Worm (Caenorhabditis elegans) whole organism, early embryonic: ENCODE results near the gene F15A4.10.

Source experiments
- B0310.2 ChIP-seq: sonication (generic microtip); optimal IDR thresholded peaks from 2 replicates; lab custom pipeline; 2016; ENCODE audit warnings: mild to moderate bottlenecking, missing genetic modification characterization, missing compliant biosample characterization
- F13C5.2 ChIP-seq: sonication (generic microtip); optimal IDR thresholded peaks from 2 replicates; lab custom pipeline; 2017; ENCODE audit warnings: mild to moderate bottlenecking, missing genetic modification characterization, inconsistent platforms, missing compliant biosample characterization
- aly-1 ChIP-seq: sonication (generic microtip); optimal IDR thresholded peaks from 2 replicates; lab custom pipeline; 2016; ENCODE audit warnings: missing genetic modification characterization, missing compliant biosample characterization
- ama-1 ChIP-seq: fragments of 150-350 bp; optimal IDR thresholded peaks from 2 replicates; lab custom pipeline; 2014
- ceh-13 ChIP-seq: fragments of 200-800 bp; sonication (Bioruptor generic); optimal IDR thresholded peaks from 2 replicates; lab custom pipeline; 2018; ENCODE audit warnings: mild to moderate bottlenecking, missing genetic modification characterization, missing compliant biosample characterization
- ceh-36 ChIP-seq: sonication (generic microtip); optimal IDR thresholded peaks from 2 replicates; lab custom pipeline; 2016; ENCODE audit warnings: missing genetic modification characterization, inconsistent platforms, missing compliant biosample characterization
- ets-7 ChIP-seq: sonication (generic microtip); optimal IDR thresholded peaks from 2 replicates; lab custom pipeline; 2016; ENCODE audit warnings: missing genotype, missing genetic modification characterization, missing compliant biosample characterization
- flt-1 ChIP-seq: fragments of 200-800 bp; sonication (Bioruptor generic); IDR thresholded peaks from 2 replicates; pipeline ENCODE4 v1.3.6; 2022; ENCODE audit warnings: missing genetic modification characterization, missing compliant biosample characterization
- hmbx-1 ChIP-seq: sonication (generic microtip); optimal IDR thresholded peaks from 2 replicates; lab custom pipeline; 2016; ENCODE audit warnings: mild to moderate bottlenecking, missing genetic modification characterization, missing compliant biosample characterization
- hmg-4 ChIP-seq: fragments of 200-800 bp; sonication (Bioruptor generic); optimal IDR thresholded peaks from 2 replicates; lab custom pipeline; 2018; ENCODE audit warnings: mild to moderate bottlenecking, missing genetic modification characterization, missing compliant biosample characterization
- hnd-1 ChIP-seq: sonication (generic microtip); optimal IDR thresholded peaks from 2 replicates; lab custom pipeline; 2016; ENCODE audit warnings: missing genetic modification characterization, missing compliant biosample characterization
- pes-1 ChIP-seq: fragments of 200-800 bp; sonication (Bioruptor generic); IDR thresholded peaks from 2 replicates; pipeline ENCODE4 v1.3.6; 2022; ENCODE audit warnings: missing genetic modification reagents, missing genetic modification characterization, missing compliant biosample characterization
- scrt-1 ChIP-seq: fragments of 200-800 bp; sonication (Bioruptor generic); IDR thresholded peaks from 2 replicates; pipeline ENCODE4 v1.3.6; 2022; ENCODE audit warnings: missing genetic modification characterization, missing compliant biosample characterization
- sea-1 ChIP-seq: fragments of 200-800 bp; sonication (Bioruptor generic); conservative IDR thresholded peaks from 2 replicates; pipeline ENCODE4 v1.3.6; 2022; ENCODE audit warnings: missing genetic modification characterization, missing compliant biosample characterization
- tbx-11 ChIP-seq: fragments of 200-800 bp; sonication (Bioruptor generic); IDR thresholded peaks from 2 replicates; pipeline ENCODE4 v1.3.6; 2022; ENCODE audit warnings: missing genetic modification characterization, missing compliant biosample characterization
- tbx-37 ChIP-seq: fragments of 200-800 bp; sonication (Bioruptor generic); conservative IDR thresholded peaks from 2 replicates; pipeline ENCODE4 v1.3.6; 2022; ENCODE audit warnings: missing genetic modification reagents, missing genetic modification characterization, missing compliant biosample characterization
- tra-4 ChIP-seq: sonication (generic microtip); optimal IDR thresholded peaks from 2 replicates; lab custom pipeline; 2017; ENCODE audit warnings: missing genetic modification characterization, missing compliant biosample characterization

F15A4.10 gene

DNA sequence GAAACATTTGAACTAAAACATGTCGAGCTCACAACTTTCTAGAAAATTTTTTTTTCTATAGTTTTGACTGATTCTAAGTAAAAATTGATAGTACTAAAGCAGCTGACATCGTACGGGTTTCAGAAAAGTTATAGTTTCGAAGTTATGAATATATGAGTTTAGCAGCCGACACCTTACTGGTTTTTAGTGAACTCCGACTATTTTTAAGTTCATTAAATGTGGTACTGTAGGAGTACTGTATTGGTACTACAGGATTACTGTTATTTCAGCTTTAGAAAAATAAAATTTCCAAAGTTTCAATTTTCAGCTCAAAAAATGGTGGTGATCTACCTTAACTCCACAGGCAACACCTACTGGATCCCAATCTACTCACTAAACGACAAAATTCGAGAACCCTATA, 19.4 kb downstream of the F15A4.10 start, which contains the start of gene sre-37:
Gene sre-37, plus strand, starts transcription at position 301 of the 400 bp plus-strand sequence.
- TF ChIP-seq sea-1 (GFP tag; lab: Robert Waterston, UW): no peak
- no peak for TF ChIP-seq tbx-37 (GFP tag; lab: Robert Waterston, UW)
- TF ChIP-seq F13C5.2 (tag; lab: Kevin White, UChicago): no peak
- TF ChIP-seq B0310.2 (tag; lab: Kevin White, UChicago): no peak
- no peak for TF ChIP-seq hmbx-1 (tag; lab: Kevin White, UChicago)
- no peak for TF ChIP-seq pes-1 (GFP tag; lab: Robert Waterston, UW)

ce11 chrII:12462244-12462643, 22.7 kb downstream of the F15A4.10 start, which contains the start of gene F15A4.2:
TSS of gene F15A4.2 (plus strand) at chrII:12462544.
- TF ChIP-seq flt-1 (no peak), ama-1 (lab: Kevin White, UChicago) (no peak), ceh-36 (tag; lab: Kevin White, UChicago) (no peak), aly-1 (tag; lab: Kevin White, UChicago) (no peak), ets-7 (no peak), hnd-1 (tag; lab: Kevin White, UChicago) (no peak), tbx-11 (no peak), hmbx-1 (tag; lab: Kevin White, UChicago) (no peak), sea-1 (GFP tag; lab: Robert Waterston, UW) (no peak), pes-1 (GFP tag; lab: Robert Waterston, UW) (no peak), B0310.2 (tag; lab: Kevin White, UChicago) (no peak)

ce11 chrII:12460602-12461453, 24.1 kb downstream of the F15A4.10 start, which contains the start of gene tag-280:
TSS of gene tag-280 (plus strand) at chrII:12460652.
- TF ChIP-seq tra-4 (tag; lab: Kevin White, UChicago) (no peak), ceh-13 (GFP tag; lab: Kevin White, UChicago) (no peak), pes-1 (GFP tag; lab: Robert Waterston, UW) (no peak), scrt-1 (GFP tag; lab: Robert Waterston, UW) (no peak), B0310.2 (tag; lab: Kevin White, UChicago) (no peak), ets-7 (no peak), hmbx-1 (tag; lab: Kevin White, UChicago) (no peak), hnd-1 (tag; lab: Kevin White, UChicago) (no peak), tbx-37 (GFP tag; lab: Robert Waterston, UW) (no peak), flt-1 (no peak), sea-1 (GFP tag; lab: Robert Waterston, UW) (no peak), ama-1 (lab: Kevin White, UChicago) (no peak), ceh-36 (tag; lab: Kevin White, UChicago) (no peak), hmg-4 (GFP tag; lab: Kevin White, UChicago) (no peak), tbx-11 (no peak)

- TF ChIP-seq hmg-4 (GFP tag; lab: Kevin White, UChicago): no peak
- TF ChIP-seq flt-1: peak; percentile 54; the same call in 1 of the 2 replicates
- TF ChIP-seq ets-7: no peak
These were observed 25.5 kb downstream of the F15A4.10 start, which contains the start of gene tag-281 for ce11 chrII:12459422-12459821. TSS of gene tag-281 (plus strand) at chrII:12459761.

DNA sequence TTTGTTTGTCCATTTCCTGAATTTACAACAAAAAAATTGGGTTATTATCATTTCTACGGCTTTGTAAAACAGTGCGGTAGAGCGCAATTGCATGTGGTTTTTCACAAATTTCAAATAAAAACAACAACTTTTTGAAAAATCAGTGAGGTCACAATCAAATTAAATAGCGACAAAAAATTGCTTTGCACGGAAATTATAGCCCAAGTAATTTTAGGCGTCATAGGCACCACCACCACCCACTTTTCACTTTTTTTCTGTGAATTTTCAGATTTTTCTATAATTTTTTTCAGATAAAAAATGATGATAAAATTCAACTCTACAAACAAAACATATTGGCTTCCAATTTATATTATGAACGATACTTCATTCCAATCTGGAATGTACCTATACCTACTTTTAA, 27.7 kb downstream of the F15A4.10 start, which contains the start of gene sre-38:
Gene sre-38, plus strand, starts transcription at position 301 of the 400 bp plus-strand sequence.
- TF ChIP-seq scrt-1 (GFP tag; lab: Robert Waterston, UW): no peak
- TF ChIP-seq flt-1: no peak
- TF ChIP-seq hmg-4 (GFP tag; lab: Kevin White, UChicago): no peak

DNA sequence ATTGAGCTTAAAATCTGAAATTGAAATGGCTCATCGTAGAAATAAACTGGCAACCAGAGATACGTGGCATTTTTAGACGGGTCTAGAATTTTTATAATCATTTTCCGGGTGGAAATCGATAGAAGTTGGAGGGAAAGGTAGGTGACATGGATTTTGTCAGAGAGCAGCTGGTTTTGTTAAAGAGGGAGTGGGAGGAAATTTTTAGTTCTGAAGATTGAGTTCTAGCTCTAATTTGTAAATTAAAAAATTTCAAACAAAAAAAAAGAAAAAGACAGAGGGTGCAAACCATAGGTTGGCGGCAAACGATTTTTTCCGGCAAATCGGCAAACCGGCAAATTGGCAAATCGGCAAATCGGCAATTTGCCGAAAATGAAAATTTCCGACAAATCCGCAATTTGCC, 28.3 kb downstream of the F15A4.10 start, which contains the start of gene sre-32:
Gene sre-32, minus strand, starts transcription at position 101 of the 400 bp plus-strand sequence.
- TF ChIP-seq pes-1 (GFP tag; lab: Robert Waterston, UW): no peak
- no peak for TF ChIP-seq tra-4 (tag; lab: Kevin White, UChicago)
- no peak for TF ChIP-seq flt-1
- TF ChIP-seq aly-1 (tag; lab: Kevin White, UChicago): no peak
- TF ChIP-seq hmbx-1 (tag; lab: Kevin White, UChicago): no peak
- TF ChIP-seq F13C5.2 (tag; lab: Kevin White, UChicago): no peak
- TF ChIP-seq ama-1 (lab: Kevin White, UChicago): no peak
- no peak for TF ChIP-seq sea-1 (GFP tag; lab: Robert Waterston, UW)
- no peak for TF ChIP-seq ets-7
- TF ChIP-seq ceh-36 (tag; lab: Kevin White, UChicago): no peak
- TF ChIP-seq scrt-1 (GFP tag; lab: Robert Waterston, UW): no peak

DNA sequence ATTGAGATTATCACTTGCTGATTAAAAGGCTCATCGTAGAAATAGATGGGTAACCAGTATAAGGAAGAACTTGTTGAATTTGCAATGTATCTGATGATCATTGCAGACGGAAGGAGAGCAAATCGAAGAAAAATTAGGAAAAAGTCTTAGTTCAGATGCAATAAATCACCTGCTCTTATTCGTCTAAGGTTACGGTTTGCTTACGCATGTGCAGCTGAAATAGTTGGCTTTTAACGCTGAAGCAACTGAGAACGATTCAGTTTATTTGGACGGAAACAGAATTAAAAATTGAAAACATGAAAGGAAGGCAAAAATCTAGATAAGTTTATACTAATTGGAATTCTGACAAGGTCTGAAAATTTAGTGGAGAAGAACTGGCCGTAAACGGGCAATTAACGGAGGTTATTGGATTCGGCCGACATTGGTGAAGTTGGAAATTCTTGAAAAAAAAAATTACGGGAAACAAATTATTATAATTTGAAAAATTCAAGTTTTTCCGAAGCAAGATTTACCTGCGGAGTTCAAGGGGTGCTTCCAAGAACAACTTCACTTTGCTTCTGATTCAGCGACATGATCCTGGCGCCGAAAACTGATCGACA, 32.1 kb downstream of the F15A4.10 start, which contains the start of the genes sre-35 and sre-33:
Gene sre-35, minus strand, starts transcription at position 101 of the 599 bp plus-strand sequence.
Gene sre-33, plus strand, starts transcription at position 549 of the 599 bp plus-strand sequence.
- TF ChIP-seq sea-1 (GFP tag; lab: Robert Waterston, UW): no peak
- TF ChIP-seq pes-1 (GFP tag; lab: Robert Waterston, UW): no peak
- no peak for TF ChIP-seq flt-1
- no peak for TF ChIP-seq ceh-13 (GFP tag; lab: Kevin White, UChicago)
- no peak for TF ChIP-seq ama-1 (lab: Kevin White, UChicago)
- no peak for TF ChIP-seq F13C5.2 (tag; lab: Kevin White, UChicago)
- no peak for TF ChIP-seq ceh-36 (tag; lab: Kevin White, UChicago)
- TF ChIP-seq tra-4 (tag; lab: Kevin White, UChicago): no peak
- no peak for TF ChIP-seq ets-7
- no peak for TF ChIP-seq hmg-4 (GFP tag; lab: Kevin White, UChicago)
